Fruit fly (Drosophila melanogaster): Measurements from ENCODE around the gene Rbp1.

Rbp1 gene

DNA sequence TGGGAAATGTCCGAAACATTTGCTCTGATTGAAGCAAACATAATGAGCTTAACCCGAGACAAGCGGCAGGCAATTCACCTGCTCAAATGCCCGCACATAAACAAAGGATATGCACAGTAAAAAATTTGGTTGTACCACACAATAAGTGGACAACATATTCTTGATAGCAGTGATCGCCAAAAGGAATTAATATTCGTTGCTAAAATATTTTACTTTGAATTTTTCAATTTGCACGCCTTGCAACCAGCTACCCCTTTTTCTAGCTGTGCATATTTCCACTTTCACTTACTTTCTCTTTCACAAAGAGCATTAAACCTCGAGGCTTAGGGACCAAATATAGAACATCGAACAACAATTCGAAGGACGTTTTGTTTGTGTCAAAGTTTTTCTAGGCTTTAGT, 36.5 kb upstream of the Rbp1 start (continued):
- TF ChIP-seq shn (GFP tag; optimal IDR thresholded peaks at IDR 0.05), result no peak
- no peak for TF ChIP-seq Camta (GFP tag; optimal IDR thresholded peaks at IDR 0.05)
- no peak for TF ChIP-seq Sin3A (optimal IDR thresholded peaks at IDR 0.05)
- no peak for TF ChIP-seq gce (GFP tag; IDR thresholded peaks at IDR 0.05)
- TF ChIP-seq Doc2 (GFP tag; IDR thresholded peaks at IDR 0.05), result no peak
- peak; percentile 45 for TF ChIP-seq CG2120 (GFP tag; optimal IDR thresholded peaks at IDR 0.05)
- no peak for TF ChIP-seq CG14965 (GFP tag; optimal IDR thresholded peaks at IDR 0.05; ENCODE audit: borderline replicate concordance)
- no peak for TF ChIP-seq CG16813 (GFP tag; IDR thresholded peaks at IDR 0.05; ENCODE audit: partially characterized antibody)
- TF ChIP-seq CG30403 (GFP tag; optimal IDR thresholded peaks at IDR 0.05), result no peak
- no peak for TF ChIP-seq CG10147 (GFP tag; optimal IDR thresholded peaks at IDR 0.05)
- peak; percentile 60 for TF ChIP-seq Rfx (GFP tag; IDR thresholded peaks at IDR 0.05)
- TF ChIP-seq Awh (GFP tag; IDR thresholded peaks at IDR 0.05), result no peak
- TF ChIP-seq Scr (GFP tag; IDR thresholded peaks at IDR 0.05; ENCODE audit: partially characterized antibody), result no peak
- TF ChIP-seq twi (tag; optimal IDR thresholded peaks at IDR 0.05), result no peak
- no peak for TF ChIP-seq sr (GFP tag; IDR thresholded peaks at IDR 0.05)
- TF ChIP-seq cg (GFP tag; optimal IDR thresholded peaks at IDR 0.05), result no peak
- no peak for TF ChIP-seq CG10321 (GFP tag; IDR thresholded peaks at IDR 0.05)
- no peak for TF ChIP-seq jigr1 (GFP tag; IDR thresholded peaks at IDR 0.05)
- no peak for TF ChIP-seq slou (GFP tag; optimal IDR thresholded peaks at IDR 0.05)
- no peak for TF ChIP-seq CG4820 (GFP tag; optimal IDR thresholded peaks at IDR 0.05)
- no peak for TF ChIP-seq E2f2 (GFP tag; IDR thresholded peaks at IDR 0.05)
- no peak for TF ChIP-seq CG8089 (GFP tag; optimal IDR thresholded peaks at IDR 0.05)
- no peak for TF ChIP-seq B-H1 (GFP tag; IDR thresholded peaks at IDR 0.05)
- no peak for TF ChIP-seq CG11696 (GFP tag; IDR thresholded peaks at IDR 0.05)
- TF ChIP-seq CG17829 (tag; optimal IDR thresholded peaks at IDR 0.05), result no peak
- 0 out of 3 replicates have a peak, but pooled peaks have one; percentile 12 for TF ChIP-seq Mrtf (GFP tag; IDR thresholded peaks at IDR 0.05)
- TF ChIP-seq sug (tag; optimal IDR thresholded peaks at IDR 0.05), result no peak
- TF ChIP-seq Elba2 (GFP tag; optimal IDR thresholded peaks at IDR 0.05), result no peak
- no peak for TF ChIP-seq sqz (GFP tag; optimal IDR thresholded peaks at IDR 0.05)
- no peak for TF ChIP-seq amos (GFP tag; IDR thresholded peaks at IDR 0.05; ENCODE audit: partially characterized antibody)
- TF ChIP-seq CG30020 (tag; optimal IDR thresholded peaks at IDR 0.05), result no peak
- TF ChIP-seq Fer3 (tag; optimal IDR thresholded peaks at IDR 0.05), result peak; percentile 36
- no peak for TF ChIP-seq CG7271 (tag; optimal IDR thresholded peaks at IDR 0.05)
- TF ChIP-seq nmo (GFP tag; optimal IDR thresholded peaks at IDR 0.05), result no peak
- 0 out of 2 replicates have a peak, but pooled peaks have one; percentile 28 for TF ChIP-seq CG11247 (GFP tag; IDR thresholded peaks at IDR 0.05)
- no peak for TF ChIP-seq tin (GFP tag; optimal IDR thresholded peaks at IDR 0.05)
- peak; percentile 23 for TF ChIP-seq Meics (GFP tag; optimal IDR thresholded peaks at IDR 0.05)
- 0 out of 3 replicates have a peak, but pooled peaks have one; percentile 32 for TF ChIP-seq CG11695 (GFP tag; IDR thresholded peaks at IDR 0.05)
- TF ChIP-seq CG34422 (GFP tag; IDR thresholded peaks at IDR 0.05), result no peak
- no peak for TF ChIP-seq psq (GFP tag; optimal IDR thresholded peaks at IDR 0.05)
- TF ChIP-seq CG17328 (GFP tag; IDR thresholded peaks at IDR 0.05), result no peak
- TF ChIP-seq az2 (GFP tag; optimal IDR thresholded peaks at IDR 0.05), result no peak
- TF ChIP-seq Ptx1 (GFP tag; IDR thresholded peaks at IDR 0.05), result peak; percentile 9; the same call in 1 of the 2 replicates
- no peak for TF ChIP-seq ab (GFP tag; optimal IDR thresholded peaks at IDR 0.05)
- no peak for TF ChIP-seq CG10267 (tag; optimal IDR thresholded peaks at IDR 0.05)
- TF ChIP-seq CG6813 (GFP tag; optimal IDR thresholded peaks at IDR 0.05), result no peak
- TF ChIP-seq ash1 (GFP tag; optimal IDR thresholded peaks at IDR 0.05), result no peak
- TF ChIP-seq D (optimal IDR thresholded peaks at IDR 0.05), result no peak
- no peak for TF ChIP-seq D (GFP tag; optimal IDR thresholded peaks at IDR 0.05)
- no peak for TF ChIP-seq hb (GFP tag; IDR thresholded peaks at IDR 0.05; ENCODE audit: partially characterized antibody)
- TF ChIP-seq corto (GFP tag; optimal IDR thresholded peaks at IDR 0.05), result no peak
- TF ChIP-seq CG3847 (GFP tag; IDR thresholded peaks at IDR 0.05), result no peak
- peak; percentile 25 for TF ChIP-seq CG3281 (GFP tag; optimal IDR thresholded peaks at IDR 0.05)
